Worm (Caenorhabditis elegans): ENCODE results near the gene dpm-1.

Gene dpm-1

DNA sequence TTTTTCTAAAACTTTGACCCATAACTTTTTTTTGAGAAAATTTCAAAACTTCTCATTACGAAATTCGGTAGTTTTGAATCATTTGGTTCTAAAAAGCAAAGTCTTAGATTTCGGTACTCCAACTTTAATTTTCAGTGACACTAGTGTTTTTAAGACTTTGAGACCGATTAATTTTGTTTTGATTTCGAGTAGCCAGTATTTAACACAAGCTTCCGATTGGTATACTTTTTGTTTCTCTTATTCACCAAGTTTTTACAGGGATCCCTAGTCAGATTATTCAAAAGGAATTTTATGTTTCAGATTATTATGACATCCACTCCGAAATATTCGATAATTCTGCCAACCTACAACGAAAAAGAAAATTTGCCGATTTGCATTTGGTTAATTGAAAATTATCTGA lies at the start of gene dpm-1:
Gene dpm-1 (plus strand): TSS at position 301 of the 400 bp plus-strand sequence.
- no peak for TF ChIP-seq unc-62 (GFP tag; optimal IDR thresholded peaks at IDR 0.05)
- TF ChIP-seq mdl-1 (tag; optimal IDR thresholded peaks at IDR 0.05) = no peak
- no peak for TF ChIP-seq egl-27 (tag; optimal IDR thresholded peaks at IDR 0.05)
- no peak for TF ChIP-seq mab-5 (tag; optimal IDR thresholded peaks at IDR 0.05)
- no peak for TF ChIP-seq ztf-4 (tag; optimal IDR thresholded peaks at IDR 0.05)
- no peak for TF ChIP-seq alr-1 (tag; optimal IDR thresholded peaks at IDR 0.05)
- TF ChIP-seq F13H6.1 (tag; optimal IDR thresholded peaks at IDR 0.05) = no peak

ce11 chrIV:396373-396772 lies 49.1 kb upstream of the dpm-1 start, which contains the start of gene rrp-8:
Gene rrp-8 (plus strand): TSS chrIV:396545.
- TF ChIP-seq F13H6.1 (tag; optimal IDR thresholded peaks at IDR 0.05) = no peak

DNA sequence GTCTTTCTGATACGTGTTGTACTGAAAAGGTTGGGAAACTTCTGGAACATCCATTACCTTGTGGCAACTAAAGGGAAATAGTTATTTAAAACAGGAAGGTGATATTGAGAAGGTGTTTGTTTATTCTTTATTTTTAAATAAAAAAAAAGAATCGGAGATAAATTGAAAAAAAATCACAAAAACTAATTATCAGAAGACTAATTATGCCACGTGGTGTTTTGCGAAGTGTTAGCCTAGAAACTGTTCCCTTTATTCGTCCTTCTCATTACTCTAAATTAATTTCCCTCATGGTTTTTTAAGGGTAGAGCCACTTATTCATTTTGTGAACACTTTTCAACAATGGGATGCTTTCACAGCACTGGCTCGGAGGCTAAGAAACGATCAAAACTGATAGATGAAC lies 44.1 kb upstream of the dpm-1 start, which contains the start of gene gpa-4:
Gene gpa-4 (plus strand): TSS at position 301 of the 400 bp plus-strand sequence.
- TF ChIP-seq skn-1 (tag; optimal IDR thresholded peaks at IDR 0.05) = no peak
- TF ChIP-seq lin-11 (tag; optimal IDR thresholded peaks at IDR 0.05) = no peak
- TF ChIP-seq C34F6.9 (tag; optimal IDR thresholded peaks at IDR 0.05) = no peak
- TF ChIP-seq aly-2 (tag; optimal IDR thresholded peaks at IDR 0.05) = no peak
- TF ChIP-seq mab-5 (tag; optimal IDR thresholded peaks at IDR 0.05) = no peak
- TF ChIP-seq nhr-21 (tag; optimal IDR thresholded peaks at IDR 0.05) = no peak
- TF ChIP-seq nhr-10 (tag; optimal IDR thresholded peaks at IDR 0.05) = no peak
- no peak for TF ChIP-seq snpc-4 (tag; optimal IDR thresholded peaks at IDR 0.05)

DNA sequence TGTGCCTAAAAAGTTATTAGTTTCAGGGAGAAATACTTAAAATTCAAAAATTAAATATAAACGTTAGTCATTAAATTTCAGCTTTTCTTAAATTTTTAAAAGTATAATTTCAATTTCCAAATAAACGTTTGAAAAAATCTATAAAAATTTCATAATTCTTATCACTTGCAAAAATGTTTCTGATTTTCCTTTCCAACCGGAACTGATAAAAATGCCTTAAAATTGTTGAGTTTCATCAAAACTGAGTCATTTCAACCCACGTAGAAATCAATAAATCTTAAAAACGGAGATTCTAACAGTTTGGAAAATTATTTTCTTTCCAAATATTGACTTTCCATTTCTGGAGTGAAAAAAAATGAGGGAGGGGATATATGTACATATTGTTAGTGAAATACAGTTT lies 36.6 kb upstream of the dpm-1 start:
- TF ChIP-seq fos-1 (tag; optimal IDR thresholded peaks at IDR 0.05) = peak; percentile 96
- no peak for TF ChIP-seq unc-55 (GFP tag; optimal IDR thresholded peaks at IDR 0.05)
- no peak for TF ChIP-seq snpc-4 (tag; optimal IDR thresholded peaks at IDR 0.05)

- TF ChIP-seq nhr-10 (tag; optimal IDR thresholded peaks at IDR 0.05) (no peak), nhr-77 (tag; optimal IDR thresholded peaks at IDR 0.05) (no peak), ztf-4 (tag; optimal IDR thresholded peaks at IDR 0.05) (no peak), sma-3 (GFP tag; optimal IDR thresholded peaks at IDR 0.05) (no peak), ceh-82 (tag; optimal IDR thresholded peaks at IDR 0.05) (no peak), lin-13 (GFP tag; optimal IDR thresholded peaks at IDR 0.05) (no peak), ceh-16 (tag; optimal IDR thresholded peaks at IDR 0.05) (no peak), unc-39 (tag; optimal IDR thresholded peaks at IDR 0.05) (no peak), ztf-1 (GFP tag; conservative IDR thresholded peaks at IDR 0.05) (no peak), nhr-21 (tag; optimal IDR thresholded peaks at IDR 0.05) (no peak), sma-9 (GFP tag; optimal IDR thresholded peaks at IDR 0.05) (no peak), sma-9 (tag; optimal IDR thresholded peaks at IDR 0.05) (no peak), crh-2 (tag; optimal IDR thresholded peaks at IDR 0.05) (no peak), fos-1 (tag; optimal IDR thresholded peaks at IDR 0.05) (no peak), nhr-11 (tag; optimal IDR thresholded peaks at IDR 0.05) (no peak), alr-1 (tag; optimal IDR thresholded peaks at IDR 0.05) (no peak), nhr-23 (tag; optimal IDR thresholded peaks at IDR 0.05) (no peak)
These were observed 35.5 kb upstream of the dpm-1 start, which contains the start of gene kgb-1 for ce11 chrIV:409935-410334. Gene kgb-1 (minus strand): TSS chrIV:410035.

- TF ChIP-seq nhr-12 (tag; optimal IDR thresholded peaks at IDR 0.05) = no peak
- peak; percentile 77 for TF ChIP-seq fos-1 (tag; optimal IDR thresholded peaks at IDR 0.05)
- peak; percentile 79 for TF ChIP-seq nhr-25 (tag; optimal IDR thresholded peaks at IDR 0.05)
- TF ChIP-seq ztf-4 (tag; optimal IDR thresholded peaks at IDR 0.05) = no peak
- TF ChIP-seq nhr-6 (tag; optimal IDR thresholded peaks at IDR 0.05) = peak; percentile 64
- TF ChIP-seq aly-2 (tag; optimal IDR thresholded peaks at IDR 0.05) = no peak
- no peak for TF ChIP-seq nhr-77 (tag; optimal IDR thresholded peaks at IDR 0.05)
- TF ChIP-seq sma-3 (GFP tag; optimal IDR thresholded peaks at IDR 0.05) = peak; percentile 79
- TF ChIP-seq nhr-11 (tag; optimal IDR thresholded peaks at IDR 0.05) = no peak
- peak; percentile 51 to 86 for TF ChIP-seq lsy-2 (tag; optimal IDR thresholded peaks at IDR 0.05)
- no peak for TF ChIP-seq skn-1 (tag; optimal IDR thresholded peaks at IDR 0.05)
- no peak for TF ChIP-seq mbf-1 (tag; optimal IDR thresholded peaks at IDR 0.05)
- TF ChIP-seq nhr-10 (tag; optimal IDR thresholded peaks at IDR 0.05) = no peak
- TF ChIP-seq ztf-1 (GFP tag; conservative IDR thresholded peaks at IDR 0.05) = no peak
- TF ChIP-seq unc-55 (GFP tag; optimal IDR thresholded peaks at IDR 0.05) = peak; percentile 77
- TF ChIP-seq C34F6.9 (tag; optimal IDR thresholded peaks at IDR 0.05) = peak; percentile 81
- no peak for TF ChIP-seq nhr-23 (tag; optimal IDR thresholded peaks at IDR 0.05)
- TF ChIP-seq dmd-4 (tag; optimal IDR thresholded peaks at IDR 0.05) = no peak
- TF ChIP-seq Y55F3AM.14 (GFP tag; optimal IDR thresholded peaks at IDR 0.05) = no peak
- no peak for TF ChIP-seq ama-1 (optimal IDR thresholded peaks at IDR 0.05)
- TF ChIP-seq sma-9 (GFP tag; optimal IDR thresholded peaks at IDR 0.05) = peak; percentile 81
- TF ChIP-seq sma-9 (tag; optimal IDR thresholded peaks at IDR 0.05) = no peak
- TF ChIP-seq gmeb-1 (tag; optimal IDR thresholded peaks at IDR 0.05) = peak; percentile 41
- TF ChIP-seq elt-3 (tag; optimal IDR thresholded peaks at IDR 0.05) = no peak
- TF ChIP-seq mdl-1 (tag; optimal IDR thresholded peaks at IDR 0.05) = no peak
- peak; percentile 32 for TF ChIP-seq blmp-1 (tag; optimal IDR thresholded peaks at IDR 0.05; ENCODE audit: insufficient read depth)
- no peak for TF ChIP-seq ceh-82 (tag; optimal IDR thresholded peaks at IDR 0.05)
- TF ChIP-seq unc-62 (GFP tag; optimal IDR thresholded peaks at IDR 0.05) = no peak
- TF ChIP-seq crh-2 (tag; optimal IDR thresholded peaks at IDR 0.05) = peak; percentile 91
- peak; percentile 83 for TF ChIP-seq nhr-129 (tag; optimal IDR thresholded peaks at IDR 0.05)
- no peak for TF ChIP-seq ztf-11 (tag; optimal IDR thresholded peaks at IDR 0.05)
These were observed 35.0 kb upstream of the dpm-1 start, which contains the start of gene T07A9.12 for ce11 chrIV:410420-410891. Gene T07A9.12 (plus strand): TSS chrIV:410867.
